Fruit fly (Drosophila melanogaster): Measurements from ENCODE around the gene CG13308.

The CG13308 gene

DNA sequence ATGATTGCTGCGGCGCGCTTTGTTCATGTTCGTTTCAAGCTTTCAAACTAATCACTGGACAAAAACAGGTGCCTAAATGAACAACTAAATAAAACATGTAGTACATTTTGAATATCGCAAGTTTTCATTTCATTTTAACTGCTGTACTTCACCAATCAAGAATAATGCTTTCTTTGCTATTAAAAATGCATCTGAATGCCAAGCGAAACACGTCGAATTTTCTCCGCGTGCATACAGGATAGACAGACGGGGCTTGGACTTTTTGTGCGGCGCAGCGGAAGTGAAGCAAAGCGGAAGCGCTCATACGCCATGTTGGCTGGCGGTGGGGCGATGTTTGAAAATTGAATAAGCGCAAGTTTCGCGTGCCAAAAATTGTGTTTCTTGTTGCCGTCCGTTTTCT, 45.0 kb downstream of the CG13308 start (continued):
- TF ChIP-seq cwo (GFP tag; optimal IDR thresholded peaks at IDR 0.05) (peak; percentile 2), lov (optimal IDR thresholded peaks at IDR 0.05) (no peak), lov (GFP tag; IDR thresholded peaks at IDR 0.05) (no peak), Rfx (GFP tag; IDR thresholded peaks at IDR 0.05) (peak; percentile 42; the same call in 1 of the 2 replicates), gce (GFP tag; IDR thresholded peaks at IDR 0.05) (no peak), nmo (GFP tag; optimal IDR thresholded peaks at IDR 0.05) (no peak), sob (GFP tag; IDR thresholded peaks at IDR 0.05) (peak; percentile 16; the same call in 1 of the 2 replicates), tgo (GFP tag; IDR thresholded peaks at IDR 0.05) (no peak), hth (optimal IDR thresholded peaks at IDR 0.05) (no peak), Stat92E (GFP tag; optimal IDR thresholded peaks at IDR 0.05) (no peak), CG17359 (tag; optimal IDR thresholded peaks at IDR 0.05) (peak; percentile 34), gsb-n (tag; optimal IDR thresholded peaks at IDR 0.05) (no peak), CG3847 (GFP tag; IDR thresholded peaks at IDR 0.05) (no peak), Opbp (GFP tag; IDR thresholded peaks at IDR 0.05; ENCODE audit: partially characterized antibody) (no peak), Dbx (GFP tag; IDR thresholded peaks at IDR 0.05) (no peak), run (tag; optimal IDR thresholded peaks at IDR 0.05) (no peak), CG6254 (GFP tag; optimal IDR thresholded peaks at IDR 0.05) (no peak), CG16779 (GFP tag; IDR thresholded peaks at IDR 0.05) (no peak), Pdp1 (GFP tag; optimal IDR thresholded peaks at IDR 0.05) (no peak), dm (GFP tag; optimal IDR thresholded peaks at IDR 0.05) (no peak), CG30020 (tag; optimal IDR thresholded peaks at IDR 0.05) (no peak), YL-1 (GFP tag; optimal IDR thresholded peaks at IDR 0.05) (no peak), CG32772 (GFP tag; IDR thresholded peaks at IDR 0.05) (peak; percentile 50), Mad (GFP tag; optimal IDR thresholded peaks at IDR 0.05) (no peak), Ptx1 (GFP tag; IDR thresholded peaks at IDR 0.05) (no peak; the same call in 1 of the 2 replicates), kay (GFP tag; optimal IDR thresholded peaks at IDR 0.05) (no peak), tll (GFP tag; optimal IDR thresholded peaks at IDR 0.05) (no peak), dimm (GFP tag; IDR thresholded peaks at IDR 0.05) (no peak), otp (GFP tag; IDR thresholded peaks at IDR 0.05) (no peak), lab (GFP tag; optimal IDR thresholded peaks at IDR 0.05) (no peak), abd-A (tag; optimal IDR thresholded peaks at IDR 0.05) (no peak), p53 (GFP tag; optimal IDR thresholded peaks at IDR 0.05) (no peak), Rx (GFP tag; IDR thresholded peaks at IDR 0.05) (peak; percentile 11; the same call in 1 of the 2 replicates), ttk (GFP tag; IDR thresholded peaks at IDR 0.05) (peak; percentile 9; the same call in 1 of the 2 replicates), grau (tag; optimal IDR thresholded peaks at IDR 0.05) (no peak), CG31388 (GFP tag; optimal IDR thresholded peaks at IDR 0.05) (no peak), Spps (tag; optimal IDR thresholded peaks at IDR 0.05) (no peak), dmrt99B (tag; optimal IDR thresholded peaks at IDR 0.05) (peak; percentile 16), CG12769 (tag; optimal IDR thresholded peaks at IDR 0.05) (no peak), Doc3 (GFP tag; IDR thresholded peaks at IDR 0.05; ENCODE audit: partially characterized antibody) (no peak), CG43689 (GFP tag; IDR thresholded peaks at IDR 0.05) (0 out of 2 replicates have a peak, but pooled peaks have one; percentile 6), h (optimal IDR thresholded peaks at IDR 0.05) (no peak), slbo (GFP tag; IDR thresholded peaks at IDR 0.05) (peak; percentile 22; the same call in 1 of the 2 replicates), CG11695 (GFP tag; IDR thresholded peaks at IDR 0.05) (no peak), sisA (GFP tag; IDR thresholded peaks at IDR 0.05) (no peak), ken (GFP tag; IDR thresholded peaks at IDR 0.05) (no peak), Bdp1 (GFP tag; optimal IDR thresholded peaks at IDR 0.05) (no peak), CG33213 (GFP tag; optimal IDR thresholded peaks at IDR 0.05) (no peak), CG31441 (GFP tag; IDR thresholded peaks at IDR 0.05) (0 out of 2 replicates have a peak, but pooled peaks have one; percentile 13), Ssrp (tag; optimal IDR thresholded peaks at IDR 0.05) (no peak), tup (GFP tag; optimal IDR thresholded peaks at IDR 0.05) (no peak), CG9876 (GFP tag; optimal IDR thresholded peaks at IDR 0.05) (no peak)
